Worm (Caenorhabditis elegans) whole organism, young adult: Measurements from ENCODE around the gene paqr-1.
A peak's percentile ranks its signal among the peaks of the same experiment; 100 is the strongest.
"Not testable (repeated sequence)": the region's sequence is repeated elsewhere in the genome, so short reads cannot be mapped to it uniquely, and the experiment has no call there.

Source experiments
- B0019.2 ChIP-seq: fragments of 200-800 bp; sonication (Bioruptor generic); conservative IDR thresholded peaks from 2 replicates; pipeline ENCODE4 v1.3.6; 2022; ENCODE audit warnings: missing genetic modification reagents, missing genetic modification characterization, missing compliant biosample characterization
- B0035.1 ChIP-seq: sonication (generic microtip); optimal IDR thresholded peaks from 2 replicates; lab custom pipeline; 2016; ENCODE audit warnings: missing genetic modification characterization, mild to moderate bottlenecking, missing compliant biosample characterization, missing genotype, missing genetic modification reagents
- F10E7.11 ChIP-seq: sonication (generic microtip); optimal IDR thresholded peaks from 2 replicates; lab custom pipeline; 2017; ENCODE audit warnings: mild to moderate bottlenecking, missing genetic modification characterization, moderate library complexity, missing compliant biosample characterization
- F52B5.7 ChIP-seq: sonication (generic microtip); optimal IDR thresholded peaks from 2 replicates; lab custom pipeline; 2016; ENCODE audit warnings: mild to moderate bottlenecking, missing genetic modification characterization, missing compliant biosample characterization
- T26A5.8 ChIP-seq: sonication (generic microtip); optimal IDR thresholded peaks from 2 replicates; lab custom pipeline; 2016; ENCODE audit warnings: missing genetic modification characterization, missing compliant biosample characterization
- Y56A3A.18 ChIP-seq: fragments of 200-800 bp; sonication (Bioruptor generic); IDR thresholded peaks from 2 replicates; pipeline ENCODE4 v1.3.6; 2022; ENCODE audit warnings: missing genetic modification reagents, missing genetic modification characterization, missing compliant biosample characterization
- ZK185.1 ChIP-seq: sonication (generic microtip); optimal IDR thresholded peaks from 2 replicates; lab custom pipeline; 2016; ENCODE audit warnings: mild to moderate bottlenecking, missing genetic modification characterization, missing compliant biosample characterization; ENCODE audit not compliant: poor library complexity, severe bottlenecking
- akir-1 ChIP-seq: fragments of 200-800 bp; sonication (Bioruptor generic); optimal IDR thresholded peaks from 2 replicates; lab custom pipeline; 2018; ENCODE audit warnings: mild to moderate bottlenecking, missing genetic modification characterization, moderate library complexity, missing compliant biosample characterization
- atf-7 ChIP-seq: sonication (generic microtip); optimal IDR thresholded peaks from 2 replicates; lab custom pipeline; 2017; ENCODE audit warnings: mild to moderate bottlenecking, missing genetic modification characterization, missing compliant biosample characterization
- attf-6 ChIP-seq: fragments of 200-800 bp; sonication (Bioruptor generic); IDR thresholded peaks from 2 replicates; pipeline ENCODE4 v1.3.6; 2022; ENCODE audit warnings: missing genetic modification reagents, missing genetic modification characterization, missing compliant biosample characterization
- cebp-1 ChIP-seq, 2 experiments: fragments of 200-800 bp in 1 of 2; sonication (Bioruptor generic) in 1 of 2; sonication (generic microtip) in 1 of 2; IDR thresholded peaks in 1 of 2; optimal IDR thresholded peaks in 1 of 2; 2 replicates each; pipeline versions ENCODE4 v1.3.6 to Lab custom; 2017 to 2022; ENCODE audit warnings: missing compliant biosample characterization in 2 of 2, missing genetic modification characterization in 2 of 2, mild to moderate bottlenecking in 1 of 2, missing genetic modification reagents in 1 of 2, moderate library complexity in 1 of 2
- cebp-2 ChIP-seq: fragments of 200-800 bp; sonication (Bioruptor generic); IDR thresholded peaks from 2 replicates; pipeline ENCODE4 v1.3.6; 2022; ENCODE audit warnings: missing genetic modification characterization, missing compliant biosample characterization
- ceh-27 ChIP-seq: fragments of 200-800 bp; sonication (Bioruptor generic); optimal IDR thresholded peaks from 2 replicates; lab custom pipeline; 2018; ENCODE audit warnings: mild to moderate bottlenecking, missing genetic modification characterization, moderate library complexity, missing compliant biosample characterization
- ceh-91 ChIP-seq: fragments of 200-800 bp; sonication (Bioruptor generic); IDR thresholded peaks from 2 replicates; pipeline ENCODE4 v1.3.6; 2022; ENCODE audit warnings: missing genetic modification reagents, missing genetic modification characterization, missing compliant biosample characterization
- efl-1 ChIP-seq: fragments of 150-350 bp; optimal IDR thresholded peaks from 2 replicates; lab custom pipeline; 2014; ENCODE audit warnings: missing biosample characterization, missing genetic modification reagents, missing genetic modification characterization
- egl-44 ChIP-seq: fragments of 200-800 bp; sonication (Bioruptor generic); IDR thresholded peaks from 2 replicates; pipeline ENCODE4 v1.3.6; 2022; ENCODE audit warnings: missing genetic modification reagents, missing genetic modification characterization, missing compliant biosample characterization
- ekl-4 ChIP-seq: fragments of 200-800 bp; sonication (Bioruptor generic); IDR thresholded peaks from 2 replicates; pipeline ENCODE4 v1.3.6; 2022; ENCODE audit warnings: missing genetic modification reagents, missing genetic modification characterization, missing compliant biosample characterization
- gei-17 ChIP-seq: fragments of 200-800 bp; sonication (Bioruptor generic); optimal IDR thresholded peaks from 2 replicates; lab custom pipeline; 2018; ENCODE audit warnings: mild to moderate bottlenecking, missing genetic modification characterization, missing compliant biosample characterization
- hmg-20 ChIP-seq: fragments of 200-800 bp; sonication (Bioruptor generic); IDR thresholded peaks from 2 replicates; pipeline ENCODE4 v1.3.6; 2022; ENCODE audit warnings: missing genetic modification reagents, missing genetic modification characterization, missing compliant biosample characterization
- hrde-1 ChIP-seq: sonication (generic microtip); optimal IDR thresholded peaks from 2 replicates; lab custom pipeline; 2016; ENCODE audit warnings: missing genetic modification characterization, mild to moderate bottlenecking, missing compliant biosample characterization, moderate library complexity, missing genotype, missing genetic modification reagents, borderline replicate concordance
- lag-1 ChIP-seq: fragments of 200-800 bp; sonication (Bioruptor generic); IDR thresholded peaks from 2 replicates; pipeline ENCODE4 v1.3.6; 2022; ENCODE audit warnings: missing genetic modification reagents, missing genetic modification characterization, missing compliant biosample characterization
- let-526 ChIP-seq: fragments of 200-800 bp; sonication (Bioruptor generic); IDR thresholded peaks from 2 replicates; pipeline ENCODE4 v1.3.6; 2022; ENCODE audit warnings: missing genetic modification reagents, missing genetic modification characterization, missing compliant biosample characterization
- lin-54 ChIP-seq: fragments of 200-800 bp; sonication (Bioruptor generic); optimal IDR thresholded peaks from 2 replicates; lab custom pipeline; 2018; ENCODE audit warnings: mild to moderate bottlenecking, missing genetic modification characterization, missing compliant biosample characterization
- madf-6 ChIP-seq: fragments of 200-800 bp; sonication (Bioruptor generic); IDR thresholded peaks from 2 replicates; pipeline ENCODE4 v1.3.6; 2022; ENCODE audit warnings: missing genetic modification reagents, missing genetic modification characterization, missing compliant biosample characterization
- nfya-1 ChIP-seq: sonication (generic microtip); optimal IDR thresholded peaks from 2 replicates; lab custom pipeline; 2017; ENCODE audit warnings: antibody characterized with exemption, missing compliant biosample characterization, missing genetic modification characterization, borderline replicate concordance; ENCODE audit not compliant: insufficient read depth
- nhr-120 ChIP-seq: fragments of 200-800 bp; sonication (Bioruptor generic); IDR thresholded peaks from 2 replicates; pipeline ENCODE4 v1.3.6; 2022; ENCODE audit warnings: missing genetic modification characterization, missing compliant biosample characterization
- nhr-80 ChIP-seq: sonication (generic microtip); optimal IDR thresholded peaks from 2 replicates; lab custom pipeline; 2016; ENCODE audit warnings: missing genetic modification characterization, missing compliant biosample characterization
- nhr-90 ChIP-seq: sonication (generic microtip); optimal IDR thresholded peaks from 2 replicates; lab custom pipeline; 2016; ENCODE audit warnings: missing genotype, mild to moderate bottlenecking, missing genetic modification characterization, missing compliant biosample characterization
- rec-8 ChIP-seq, 2 experiments: sonication (generic microtip); optimal IDR thresholded peaks; 2 replicates each; lab custom pipeline; 2016; ENCODE audit warnings: mild to moderate bottlenecking in 2 of 2, missing genetic modification characterization in 2 of 2, missing genetic modification reagents in 2 of 2, missing genotype in 2 of 2, missing biosample characterization in 1 of 2, missing compliant biosample characterization in 1 of 2, moderate library complexity in 1 of 2
- repo-1 ChIP-seq: sonication (generic microtip); optimal IDR thresholded peaks from 2 replicates; lab custom pipeline; 2017; ENCODE audit warnings: mild to moderate bottlenecking, missing genetic modification characterization, missing compliant biosample characterization
- rpc-1 ChIP-seq, 2 experiments: fragments of 150-350 bp in 1 of 2; sonication (generic microtip) in 1 of 2; optimal IDR thresholded peaks; 2 replicates each; lab custom pipeline; 2014 to 2018; ENCODE audit warnings: missing biosample characterization in 1 of 2, missing genetic modification characterization in 1 of 2, missing genetic modification reagents in 1 of 2, missing genotype in 1 of 2
- tbx-9 ChIP-seq: sonication (generic microtip); optimal IDR thresholded peaks from 2 replicates; lab custom pipeline; 2016; ENCODE audit warnings: borderline replicate concordance, missing genetic modification characterization, inconsistent platforms, missing compliant biosample characterization
- unc-130 ChIP-seq: sonication (generic microtip); optimal IDR thresholded peaks from 2 replicates; lab custom pipeline; 2016; ENCODE audit warnings: missing genetic modification reagents, missing genetic modification characterization, missing compliant biosample characterization
- zfh-2 ChIP-seq: fragments of 200-800 bp; sonication (Bioruptor generic); conservative IDR thresholded peaks from 2 replicates; pipeline ENCODE4 v1.3.6; 2022; ENCODE audit warnings: missing genetic modification reagents, missing genetic modification characterization, missing compliant biosample characterization
- zim-3 ChIP-seq: sonication (generic microtip); optimal IDR thresholded peaks from 2 replicates; lab custom pipeline; 2017; ENCODE audit warnings: mild to moderate bottlenecking, missing genetic modification characterization, moderate library complexity, missing compliant biosample characterization
- ztf-28 ChIP-seq: fragments of 200-800 bp; sonication (Bioruptor generic); IDR thresholded peaks from 2 replicates; pipeline ENCODE4 v1.3.6; 2022; ENCODE audit warnings: missing genetic modification reagents, missing genetic modification characterization, missing compliant biosample characterization

paqr-1 gene

ce11 chrIV:6597298-6597697 is 42.1 kb upstream of the paqr-1 start, which contains the start of gene F38A5.6:
Gene F38A5.6, minus strand, starts transcription at chrIV:6597398.
- TF ChIP-seq let-526 (no peak), nhr-120 (GFP tag; lab: Robert Waterston, UW) (no peak), tbx-9 (no peak), F10E7.11 (tag; lab: Kevin White, UChicago) (no peak), nhr-80 (tag; lab: Kevin White, UChicago) (no peak), T26A5.8 (tag; lab: Kevin White, UChicago) (no peak)

DNA sequence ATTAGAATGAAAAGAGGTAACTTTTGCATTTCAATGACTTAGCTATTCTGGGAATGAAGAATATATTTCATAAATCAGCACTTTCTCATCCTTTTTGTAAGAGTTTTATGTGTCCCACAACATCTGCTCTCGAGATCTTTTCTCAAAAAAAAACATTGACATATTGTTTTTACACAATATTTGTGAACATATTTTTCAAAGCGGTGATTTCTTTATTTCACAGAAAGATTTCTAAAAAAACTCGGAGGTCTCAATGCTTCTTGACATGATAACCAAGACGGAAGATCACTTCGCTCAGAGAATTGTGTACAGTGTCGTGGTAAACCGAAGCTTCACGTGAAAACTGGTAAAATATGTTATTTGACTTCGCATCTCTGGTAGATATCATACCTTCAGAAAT is 40.7 kb upstream of the paqr-1 start, which contains the start of gene F38A5.22:
Gene F38A5.22 (minus strand): TSS at position 29 of the 400 bp plus-strand sequence.
- TF ChIP-seq repo-1 (tag; lab: Kevin White, UChicago) (no peak), B0019.2 (GFP tag; lab: Robert Waterston, UW) (no peak)

DNA sequence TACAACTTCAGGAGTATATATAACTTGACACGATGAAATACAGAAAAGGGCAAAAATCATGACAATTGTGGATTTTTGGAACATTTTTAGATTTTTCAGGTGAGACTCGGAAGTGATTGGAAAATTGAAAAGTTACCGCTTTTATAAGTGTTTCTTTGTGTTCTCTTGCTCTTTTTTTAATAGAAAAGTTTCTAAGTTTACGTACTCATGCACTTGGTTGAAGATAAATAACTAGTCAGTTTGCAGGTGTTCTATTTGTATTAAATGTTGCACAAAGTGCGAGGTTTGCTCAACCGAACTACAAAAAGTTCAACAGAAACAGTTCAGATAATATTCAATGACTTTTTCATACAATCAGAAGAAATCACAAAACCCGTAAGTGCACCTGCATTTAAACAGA is 39.6 kb upstream of the paqr-1 start, which contains the start of gene nspb-3:
Gene nspb-3 (minus strand): TSS at position 101 of the 400 bp plus-strand sequence.
- not testable (repeated sequence) for TF ChIP-seq rpc-1 (optimal IDR thresholded peaks at IDR 0.05; lab: Kevin White, UChicago); rpc-1 (tag; optimal IDR thresholded peaks at IDR 0.05; lab: Kevin White, UChicago); Y56A3A.18; nhr-90

ce11 chrIV:6591010-6591746 is 35.9 kb upstream of the paqr-1 start, which contains the start of the genes nspb-1 and nspb-2:
Gene nspb-1, minus strand, starts transcription at chrIV:6591110.
Gene nspb-2, plus strand, starts transcription at chrIV:6591696.
- not testable (repeated sequence) for TF ChIP-seq ztf-28 (GFP tag; lab: Robert Waterston, UW); zim-3 (tag; lab: Kevin White, UChicago); rec-8 (tag; optimal IDR thresholded peaks at IDR 0.05; lab: Kevin White, UChicago)

DNA sequence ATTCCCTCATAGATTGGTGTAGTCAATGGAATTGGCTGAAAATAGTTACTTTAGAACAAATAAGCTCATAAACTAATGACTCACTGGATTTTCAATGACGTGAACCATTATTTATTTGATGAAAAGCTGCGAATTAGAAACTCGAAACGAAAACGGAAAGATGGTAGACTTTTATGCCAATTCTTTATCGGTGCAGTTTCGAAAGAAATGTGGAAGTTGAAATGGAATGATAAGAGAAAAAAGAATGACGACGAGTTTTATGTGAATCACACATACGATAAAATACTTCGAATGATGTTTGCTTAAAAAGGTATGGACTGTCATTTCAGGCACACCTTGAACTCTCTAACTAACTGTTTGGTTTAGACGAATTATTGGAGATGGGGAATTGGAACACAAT is 34.8 kb upstream of the paqr-1 start, which contains the start of the genes lec-11 and irld-7:
Gene lec-11 (minus strand): TSS at position 126 of the 400 bp plus-strand sequence.
Gene irld-7 (plus strand): TSS at position 332 of the 400 bp plus-strand sequence.
- TF ChIP-seq nhr-80 (tag; lab: Kevin White, UChicago) (peak; percentile 69), egl-44 (GFP tag; lab: Robert Waterston, UW) (no peak)

DNA sequence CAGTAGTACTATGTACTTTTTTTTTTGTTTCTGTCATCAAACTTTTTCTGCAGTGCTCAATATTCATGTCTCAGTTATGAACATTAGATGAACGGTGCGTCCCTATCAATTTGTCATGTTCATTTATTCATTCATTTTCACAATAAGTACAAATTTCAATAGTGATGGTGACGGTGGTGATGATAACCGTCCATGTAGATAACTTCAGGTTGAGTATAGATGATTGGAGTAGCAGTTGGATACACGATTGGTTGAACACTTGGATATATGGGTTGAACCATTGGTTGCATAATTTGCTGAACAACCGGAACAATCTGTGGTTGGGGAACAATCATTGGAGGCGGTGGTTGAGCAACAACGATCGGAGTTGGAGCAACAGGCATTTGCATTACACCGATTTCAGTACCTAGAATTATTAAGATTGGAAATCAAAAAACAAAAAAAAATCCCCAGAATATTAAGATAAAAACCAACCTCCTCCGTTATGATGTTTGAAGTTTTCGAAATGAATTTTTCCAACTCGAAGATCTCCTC is 32.9 kb upstream of the paqr-1 start:
- TF ChIP-seq madf-6: 0 out of 2 replicates have a peak, but pooled peaks have one; percentile 32
- TF ChIP-seq ceh-27: no peak
- TF ChIP-seq atf-7: no peak
- no peak for TF ChIP-seq ekl-4 (GFP tag; lab: Robert Waterston, UW)
- no peak for TF ChIP-seq zfh-2 (GFP tag; lab: Robert Waterston, UW)
- no peak for TF ChIP-seq akir-1
- no peak for TF ChIP-seq ZK185.1 (tag; lab: Kevin White, UChicago)
- no peak for TF ChIP-seq B0035.1 (tag; lab: Kevin White, UChicago)
- TF ChIP-seq gei-17: no peak
- TF ChIP-seq cebp-1 (GFP tag; IDR thresholded peaks at IDR 0.05; lab: Robert Waterston, UW): no peak
- TF ChIP-seq cebp-1 (tag; optimal IDR thresholded peaks at IDR 0.05; lab: Kevin White, UChicago): no peak
- TF ChIP-seq attf-6 (GFP tag; lab: Robert Waterston, UW): no peak
- no peak for TF ChIP-seq lag-1 (GFP tag; lab: Robert Waterston, UW)
- TF ChIP-seq ceh-91 (GFP tag; lab: Robert Waterston, UW): no peak
- no peak for TF ChIP-seq unc-130 (GFP tag; lab: Kevin White, UChicago)
- TF ChIP-seq lin-54 (GFP tag; lab: Kevin White, UChicago): no peak
- TF ChIP-seq F52B5.7 (tag; lab: Kevin White, UChicago): no peak
- TF ChIP-seq hrde-1 (tag; lab: Kevin White, UChicago): peak; percentile 65
- TF ChIP-seq hmg-20 (GFP tag; lab: Robert Waterston, UW): no peak
- no peak for TF ChIP-seq cebp-2
- no peak for TF ChIP-seq nfya-1 (tag; lab: Kevin White, UChicago)
- no peak for TF ChIP-seq efl-1 (GFP tag; lab: Kevin White, UChicago)
